Worm (Caenorhabditis elegans) whole organism, young adult: ENCODE data around the gene F43C11.12.

Source experiments
- F33H1.4 ChIP-seq: fragments of 200-800 bp; sonication (Bioruptor generic); IDR thresholded peaks from 2 replicates; pipeline ENCODE4 v1.3.6; 2022; ENCODE audit warnings: missing genetic modification reagents, missing genetic modification characterization, missing compliant biosample characterization
- Y79H2A.3 ChIP-seq: fragments of 200-800 bp; sonication (Bioruptor generic); conservative IDR thresholded peaks from 2 replicates; pipeline ENCODE4 v1.3.6; 2022; ENCODE audit warnings: missing genetic modification reagents, missing genetic modification characterization, missing compliant biosample characterization
- ets-4 ChIP-seq: fragments of 200-800 bp; sonication (Bioruptor generic); optimal IDR thresholded peaks from 2 replicates; lab custom pipeline; 2018; ENCODE audit warnings: mild to moderate bottlenecking, missing genetic modification characterization, missing compliant biosample characterization
- hlh-12 ChIP-seq: sonication (generic microtip); optimal IDR thresholded peaks from 2 replicates; lab custom pipeline; 2016; ENCODE audit warnings: missing genetic modification characterization, missing compliant biosample characterization
- nhr-90 ChIP-seq: sonication (generic microtip); optimal IDR thresholded peaks from 2 replicates; lab custom pipeline; 2016; ENCODE audit warnings: missing genotype, mild to moderate bottlenecking, missing genetic modification characterization, missing compliant biosample characterization
- pha-4 ChIP-seq: fragments of 150-350 bp; sonication (generic microtip); optimal IDR thresholded peaks from 2 replicates; lab custom pipeline; 2014; ENCODE audit warnings: missing biosample characterization, missing genetic modification reagents, missing genetic modification characterization
- snpc-3.4 ChIP-seq: sonication (generic microtip); optimal IDR thresholded peaks from 2 replicates; lab custom pipeline; 2017; ENCODE audit warnings: missing genetic modification characterization, mild to moderate bottlenecking, missing compliant biosample characterization, antibody characterized with exemption, moderate library complexity, missing genotype, missing genetic modification reagents

DNA sequence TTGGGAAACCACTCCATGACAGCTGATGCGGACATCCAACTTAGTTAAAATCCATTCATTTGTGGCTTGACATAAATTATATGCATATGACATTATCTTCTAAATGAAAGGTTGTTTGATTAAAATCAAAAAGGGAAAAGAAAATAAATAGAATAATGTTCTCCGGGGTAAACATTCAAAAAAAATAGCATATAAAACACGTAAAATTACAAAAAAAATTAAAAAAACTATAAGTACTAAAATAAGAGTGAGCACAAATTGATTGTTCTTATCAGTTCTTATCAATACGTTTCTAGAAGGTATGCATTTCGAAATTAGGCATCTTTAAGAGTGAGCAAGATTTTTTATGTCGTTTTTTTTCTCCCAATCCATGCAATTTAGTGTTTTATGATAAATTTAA lies 46.1 kb upstream of the F43C11.12 start, which contains the start of gene fbxa-182:
- no peak for TF ChIP-seq Y79H2A.3 (GFP tag; lab: Robert Waterston, UW)
- no peak for TF ChIP-seq F33H1.4 (GFP tag; lab: Robert Waterston, UW)
- TF ChIP-seq hlh-12, result no peak
- no peak for TF ChIP-seq nhr-90 (tag; lab: Kevin White, UChicago)
- TF ChIP-seq ets-4 (GFP tag; lab: Kevin White, UChicago), result no peak
- TF ChIP-seq pha-4 (tag; lab: Kevin White, UChicago), result no peak
- TF ChIP-seq snpc-3.4 (tag; lab: Kevin White, UChicago), result no peak
